Fruit fly (Drosophila melanogaster) whole organism: ENCODE data around the gene CG43638.

Source experiments
- CG8478 ChIP-seq: fragments of >200 bp; optimal IDR thresholded peaks from 2 replicates; lab custom pipeline; 2018; ENCODE audit warnings: inconsistent platforms
- pan ChIP-seq: fragments of >200 bp; optimal IDR thresholded peaks from 2 replicates; lab custom pipeline; 2017
- usp ChIP-seq: fragments of >200 bp; optimal IDR thresholded peaks from 2 replicates; lab custom pipeline; 2017; ENCODE audit warnings: missing biosample characterization, missing genetic modification characterization, mixed read lengths

DNA sequence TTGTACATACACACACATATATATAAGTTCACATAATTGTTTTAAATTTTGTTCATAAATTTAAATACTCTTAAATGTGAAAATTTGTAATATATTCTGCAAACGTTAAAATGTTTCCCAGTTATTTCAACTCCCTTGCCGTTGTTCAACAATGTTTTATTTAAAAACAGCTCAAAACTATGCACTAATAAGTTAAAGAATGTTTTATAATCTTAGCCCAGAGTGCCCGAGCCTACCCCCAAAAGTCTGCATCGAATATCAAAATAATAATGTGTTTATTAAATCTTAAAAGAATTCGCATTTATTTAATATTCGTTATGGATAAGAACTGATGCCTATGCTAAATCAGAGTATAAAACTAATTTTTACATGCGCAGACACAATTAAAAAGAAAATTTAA is 36.4 kb upstream of the CG43638 start:
- TF ChIP-seq CG8478 (lab: Kevin White, UChicago) (no peak), usp (GFP tag; lab: Kevin White, UChicago) (no peak), pan (lab: Kevin White, UChicago) (no peak)
